Worm (Caenorhabditis elegans): ENCODE results near the gene C31E10.11.

Gene C31E10.11

ce11 chrX:14015808-14016207 lies 25.2 kb upstream of the C31E10.11 start (continued):
- TF ChIP-seq D2030.7 (GFP tag; IDR thresholded peaks at IDR 0.05) (peak; percentile 61), C06A6.2 (GFP tag; conservative IDR thresholded peaks at IDR 0.05) (0 out of 2 replicates have a peak, but pooled peaks have one; percentile 34), ztf-28 (GFP tag; IDR thresholded peaks at IDR 0.05) (peak; percentile 38; the same call in 1 of the 2 replicates), mxl-1 (tag; optimal IDR thresholded peaks at IDR 0.05) (peak; percentile 79), snpc-1.1 (tag; optimal IDR thresholded peaks at IDR 0.05; ENCODE audit: insufficient read depth) (peak; percentile 52), lin-35 (GFP tag; optimal IDR thresholded peaks at IDR 0.05) (peak in 1 of 3 experiments; percentile 74), fkh-3 (tag; optimal IDR thresholded peaks at IDR 0.05) (peak; percentile 72), aptf-2 (GFP tag; conservative IDR thresholded peaks at IDR 0.05) (no peak), madf-6 (GFP tag; IDR thresholded peaks at IDR 0.05) (peak; percentile 65; the same call in 1 of the 2 replicates), ztf-25 (GFP tag; IDR thresholded peaks at IDR 0.05) (peak; percentile 83; the same call in 1 of the 2 replicates), lin-54 (GFP tag; optimal IDR thresholded peaks at IDR 0.05) (no peak), dpl-1 (GFP tag; optimal IDR thresholded peaks at IDR 0.05) (no peak), ztf-26 (tag; optimal IDR thresholded peaks at IDR 0.05) (peak; percentile 57), ceh-100 (GFP tag; IDR thresholded peaks at IDR 0.05) (peak; percentile 46; the same call in 1 of the 2 replicates), sdz-38 (tag; optimal IDR thresholded peaks at IDR 0.05) (no peak), tbp1 (GFP tag; optimal IDR thresholded peaks at IDR 0.05) (peak; percentile 98), B0019.2 (GFP tag; conservative IDR thresholded peaks at IDR 0.05) (0 out of 2 replicates have a peak, but pooled peaks have one; percentile 23), rpc-1 (optimal IDR thresholded peaks at IDR 0.05) (peak; percentile 96), rpc-1 (tag; optimal IDR thresholded peaks at IDR 0.05) (peak; percentile 95), atf-7 (tag; optimal IDR thresholded peaks at IDR 0.05) (peak; percentile 75), madf-3 (GFP tag; IDR thresholded peaks at IDR 0.05) (0 out of 2 replicates have a peak, but pooled peaks have one; percentile 18), F49E8.2 (tag; optimal IDR thresholded peaks at IDR 0.05; ENCODE audit: insufficient read depth) (no peak), ceh-79 (tag; optimal IDR thresholded peaks at IDR 0.05) (peak; percentile 51), let-526 (GFP tag; IDR thresholded peaks at IDR 0.05) (peak; percentile 44; the same call in 1 of the 2 replicates), egl-44 (GFP tag; IDR thresholded peaks at IDR 0.05) (peak; percentile 73), attf-5 (GFP tag; optimal IDR thresholded peaks at IDR 0.05) (peak; percentile 68), F57A8.1 (GFP tag; optimal IDR thresholded peaks at IDR 0.05) (no peak), nfya-2 (GFP tag; IDR thresholded peaks at IDR 0.05) (no peak), aptf-3 (GFP tag; IDR thresholded peaks at IDR 0.05) (0 out of 2 replicates have a peak, but pooled peaks have one; percentile 58), lsl-1 (GFP tag; optimal IDR thresholded peaks at IDR 0.05) (no peak), snpc-1.3 (tag; optimal IDR thresholded peaks at IDR 0.05; ENCODE audit: insufficient read depth) (peak; percentile 84)

- TF ChIP-seq xnd-1 (tag; optimal IDR thresholded peaks at IDR 0.05) (no peak), ztf-6 (GFP tag; IDR thresholded peaks at IDR 0.05) (no peak), hmg-1.2 (GFP tag; IDR thresholded peaks at IDR 0.05) (no peak), zfh-2 (GFP tag; conservative IDR thresholded peaks at IDR 0.05) (no peak), cebp-2 (GFP tag; IDR thresholded peaks at IDR 0.05) (no peak), ceh-91 (GFP tag; IDR thresholded peaks at IDR 0.05) (no peak), repo-1 (tag; optimal IDR thresholded peaks at IDR 0.05) (no peak), F37B4.10 (GFP tag; IDR thresholded peaks at IDR 0.05) (no peak), Y53F4B.3 (GFP tag; IDR thresholded peaks at IDR 0.05) (no peak), lin-26 (GFP tag; IDR thresholded peaks at IDR 0.05) (no peak), lin-54 (GFP tag; optimal IDR thresholded peaks at IDR 0.05) (no peak), madf-10 (tag; optimal IDR thresholded peaks at IDR 0.05) (no peak), bed-2 (GFP tag; IDR thresholded peaks at IDR 0.05) (no peak), ztf-25 (GFP tag; IDR thresholded peaks at IDR 0.05) (no peak), ztf-28 (GFP tag; IDR thresholded peaks at IDR 0.05) (no peak), bed-1 (GFP tag; IDR thresholded peaks at IDR 0.05) (no peak), T26A5.8 (tag; optimal IDR thresholded peaks at IDR 0.05) (no peak), ceh-40 (GFP tag; IDR thresholded peaks at IDR 0.05) (no peak)
These were observed 24.8 kb upstream of the C31E10.11 start, which contains the start of gene C04C11.25 for ce11 chrX:14015366-14015765. TSS of gene C04C11.25 (minus strand) at chrX:14015466.

Data from whole organism, young adult.